Worm (Caenorhabditis elegans) whole organism, late embryonic: Measurements from ENCODE around the gene Y1B5A.1.

ENCODE experiments used
- C08G9.2 ChIP-seq: sonication (generic microtip); optimal IDR thresholded peaks from 2 replicates; lab custom pipeline; 2016; ENCODE audit warnings: mild to moderate bottlenecking, missing genetic modification characterization, moderate library complexity, missing compliant biosample characterization
- F13H6.1 ChIP-seq: sonication (generic microtip); optimal IDR thresholded peaks from 2 replicates; lab custom pipeline; 2016; ENCODE audit warnings: missing genetic modification characterization, missing compliant biosample characterization
- K02D7.2 ChIP-seq: sonication (generic microtip); optimal IDR thresholded peaks from 2 replicates; lab custom pipeline; 2017; ENCODE audit warnings: mild to moderate bottlenecking, missing genetic modification characterization, missing compliant biosample characterization
- K09A11.1 ChIP-seq: sonication (generic microtip); optimal IDR thresholded peaks from 2 replicates; lab custom pipeline; 2017; ENCODE audit warnings: antibody characterized with exemption, mild to moderate bottlenecking, missing genetic modification characterization, missing compliant biosample characterization; ENCODE audit not compliant: insufficient read depth
- Y22D7AL.16 ChIP-seq: sonication (generic microtip); optimal IDR thresholded peaks from 2 replicates; lab custom pipeline; 2016; ENCODE audit warnings: missing genetic modification characterization, missing compliant biosample characterization
- ahr-1 ChIP-seq: sonication (generic microtip); optimal IDR thresholded peaks from 2 replicates; lab custom pipeline; 2016; ENCODE audit warnings: missing genetic modification characterization, missing compliant biosample characterization
- ceh-14 ChIP-seq: sonication (generic microtip); optimal IDR thresholded peaks from 2 replicates; lab custom pipeline; 2016; ENCODE audit warnings: missing genotype, missing genetic modification characterization, missing compliant biosample characterization
- ceh-19 ChIP-seq: fragments of 200-800 bp; sonication (Bioruptor generic); optimal IDR thresholded peaks from 2 replicates; lab custom pipeline; 2018; ENCODE audit warnings: mild to moderate bottlenecking, missing genetic modification characterization, missing compliant biosample characterization
- ceh-24 ChIP-seq: sonication (generic microtip); optimal IDR thresholded peaks from 2 replicates; lab custom pipeline; 2016; ENCODE audit warnings: mild to moderate bottlenecking, missing genetic modification characterization, missing compliant biosample characterization
- ceh-34 ChIP-seq: sonication (generic microtip); optimal IDR thresholded peaks from 2 replicates; lab custom pipeline; 2016; ENCODE audit warnings: mild to moderate bottlenecking, missing genetic modification characterization, missing compliant biosample characterization
- ceh-45 ChIP-seq: fragments of 200-800 bp; sonication (Bioruptor generic); IDR thresholded peaks from 2 replicates; pipeline ENCODE4 v1.3.6; 2022; ENCODE audit warnings: missing genetic modification reagents, missing genetic modification characterization, missing compliant biosample characterization
- ceh-48 ChIP-seq: sonication (generic microtip); optimal IDR thresholded peaks from 2 replicates; lab custom pipeline; 2016; ENCODE audit warnings: missing genetic modification characterization, inconsistent platforms, missing compliant biosample characterization
- ceh-6 ChIP-seq: fragments of 200-800 bp; sonication (Bioruptor generic); optimal IDR thresholded peaks from 2 replicates; lab custom pipeline; 2018; ENCODE audit warnings: mild to moderate bottlenecking, missing genetic modification characterization, missing compliant biosample characterization
- che-1 ChIP-seq: sonication (generic microtip); optimal IDR thresholded peaks from 2 replicates; lab custom pipeline; 2016; ENCODE audit warnings: mild to moderate bottlenecking, missing genetic modification characterization, missing compliant biosample characterization
- elt-2 ChIP-seq: sonication (generic microtip); optimal IDR thresholded peaks from 2 replicates; lab custom pipeline; 2016; ENCODE audit warnings: missing genetic modification reagents, missing genetic modification characterization, missing compliant biosample characterization
- ets-4 ChIP-seq: sonication (generic microtip); optimal IDR thresholded peaks from 2 replicates; lab custom pipeline; 2016; ENCODE audit warnings: missing genetic modification characterization, missing compliant biosample characterization
- eyg-1 ChIP-seq: sonication (generic microtip); optimal IDR thresholded peaks from 2 replicates; lab custom pipeline; 2016; ENCODE audit warnings: missing genotype, missing genetic modification characterization, missing compliant biosample characterization
- fax-1 ChIP-seq: sonication (generic microtip); optimal IDR thresholded peaks from 2 replicates; lab custom pipeline; 2016; ENCODE audit warnings: missing genotype, missing genetic modification characterization, missing compliant biosample characterization
- fkh-10 ChIP-seq: fragments of 150-350 bp; optimal IDR thresholded peaks from 2 replicates; lab custom pipeline; 2014; ENCODE audit warnings: missing biosample characterization, missing genetic modification reagents, missing genetic modification characterization
- gmeb-2 ChIP-seq: sonication (generic microtip); optimal IDR thresholded peaks from 2 replicates; lab custom pipeline; 2016; ENCODE audit warnings: missing genetic modification characterization, inconsistent platforms, missing compliant biosample characterization
- hlh-30 ChIP-seq: sonication (generic microtip); optimal IDR thresholded peaks from 2 replicates; lab custom pipeline; 2017; ENCODE audit warnings: antibody characterized with exemption, missing genetic modification characterization, missing compliant biosample characterization; ENCODE audit not compliant: insufficient read depth
- hlh-6 ChIP-seq: sonication (generic microtip); optimal IDR thresholded peaks from 2 replicates; lab custom pipeline; 2016; ENCODE audit warnings: missing genotype, missing genetic modification characterization, missing compliant biosample characterization
- hlh-8 ChIP-seq: sonication (generic microtip); optimal IDR thresholded peaks from 2 replicates; lab custom pipeline; 2016; ENCODE audit warnings: missing genotype, missing genetic modification characterization, missing compliant biosample characterization
- lin-11 ChIP-seq: fragments of 200-800 bp; sonication (Bioruptor generic); optimal IDR thresholded peaks from 2 replicates; lab custom pipeline; 2018; ENCODE audit warnings: mild to moderate bottlenecking, missing genetic modification characterization, missing compliant biosample characterization
- madf-2 ChIP-seq: sonication (generic microtip); optimal IDR thresholded peaks from 2 replicates; lab custom pipeline; 2017; ENCODE audit warnings: missing genetic modification characterization, missing compliant biosample characterization
- nfya-1 ChIP-seq: sonication (generic microtip); optimal IDR thresholded peaks from 2 replicates; lab custom pipeline; 2017; ENCODE audit warnings: missing genetic modification characterization, mild to moderate bottlenecking, missing compliant biosample characterization, antibody characterized with exemption, moderate library complexity
- pqm-1 ChIP-seq: sonication (generic microtip); optimal IDR thresholded peaks from 2 replicates; lab custom pipeline; 2016; ENCODE audit warnings: missing genetic modification characterization, missing compliant biosample characterization
- pros-1 ChIP-seq: fragments of 150-350 bp; optimal IDR thresholded peaks from 2 replicates; lab custom pipeline; 2014; ENCODE audit warnings: missing biosample characterization, missing genetic modification reagents, missing genetic modification characterization
- ref-2 ChIP-seq: sonication (generic microtip); optimal IDR thresholded peaks from 2 replicates; lab custom pipeline; 2016; ENCODE audit warnings: missing genetic modification characterization, missing compliant biosample characterization
- rnt-1 ChIP-seq: sonication (generic microtip); optimal IDR thresholded peaks from 2 replicates; lab custom pipeline; 2016; ENCODE audit warnings: missing genetic modification characterization, missing compliant biosample characterization
- sdc-2 ChIP-seq: sonication (generic microtip); optimal IDR thresholded peaks from 2 replicates; lab custom pipeline; 2016; ENCODE audit warnings: missing genotype, missing genetic modification characterization, missing compliant biosample characterization
- sox-2 ChIP-seq: fragments of 200-800 bp; sonication (Bioruptor generic); IDR thresholded peaks from 2 replicates; pipeline ENCODE4 v1.3.6; 2022; ENCODE audit warnings: missing genetic modification reagents, missing genetic modification characterization, missing compliant biosample characterization
- tbx-2 ChIP-seq: sonication (generic microtip); optimal IDR thresholded peaks from 2 replicates; lab custom pipeline; 2016; ENCODE audit warnings: missing genetic modification characterization, missing compliant biosample characterization
- ttx-3 ChIP-seq: sonication (generic microtip); optimal IDR thresholded peaks from 2 replicates; lab custom pipeline; 2016; ENCODE audit warnings: missing genetic modification reagents, missing genetic modification characterization, missing compliant biosample characterization
- unc-3 ChIP-seq, 2 experiments: fragments of 200-800 bp in 1 of 2; sonication (Bioruptor generic) in 1 of 2; sonication (generic microtip) in 1 of 2; conservative IDR thresholded peaks in 1 of 2; optimal IDR thresholded peaks in 1 of 2; 2 replicates each; pipeline versions ENCODE4 v1.3.6 to Lab custom; 2016 to 2022; ENCODE audit warnings: missing compliant biosample characterization in 2 of 2, missing genetic modification characterization in 2 of 2, missing genetic modification reagents in 1 of 2
- unc-42 ChIP-seq: sonication (generic microtip); optimal IDR thresholded peaks from 2 replicates; lab custom pipeline; 2016; ENCODE audit warnings: missing genotype, missing genetic modification characterization, missing compliant biosample characterization
- unc-55 ChIP-seq: sonication (generic microtip); optimal IDR thresholded peaks from 2 replicates; lab custom pipeline; 2017; ENCODE audit warnings: missing biosample characterization, missing genetic modification reagents, missing genetic modification characterization
- unc-86 ChIP-seq: sonication (generic microtip); optimal IDR thresholded peaks from 2 replicates; lab custom pipeline; 2016; ENCODE audit warnings: missing genetic modification characterization, missing compliant biosample characterization
- zip-5 ChIP-seq: sonication (generic microtip); optimal IDR thresholded peaks from 2 replicates; lab custom pipeline; 2016; ENCODE audit warnings: missing genetic modification characterization, missing compliant biosample characterization

Gene Y1B5A.1

ce11 chrX:7116896-7117295 is 31.7 kb downstream of the Y1B5A.1 start, which contains the start of gene hen-1:
TSS of gene hen-1 (minus strand) at chrX:7116996.
- TF ChIP-seq nfya-1 (tag; lab: Kevin White, UChicago) (no peak), K09A11.1 (tag; lab: Kevin White, UChicago) (no peak), gmeb-2 (tag; lab: Kevin White, UChicago) (no peak), zip-5 (tag; lab: Kevin White, UChicago) (no peak), unc-55 (GFP tag; lab: Kevin White, UChicago) (no peak), unc-86 (no peak), fax-1 (tag; lab: Kevin White, UChicago) (no peak), ceh-14 (tag; lab: Kevin White, UChicago) (no peak), pqm-1 (no peak), Y22D7AL.16 (tag; lab: Kevin White, UChicago) (no peak), K02D7.2 (tag; lab: Kevin White, UChicago) (no peak), rnt-1 (tag; lab: Kevin White, UChicago) (no peak), unc-42 (tag; lab: Kevin White, UChicago) (no peak), ets-4 (no peak), hlh-8 (tag; lab: Kevin White, UChicago) (no peak), sdc-2 (tag; lab: Kevin White, UChicago) (no peak), sox-2 (GFP tag; lab: Robert Waterston, UW) (no peak), ceh-45 (GFP tag; lab: Robert Waterston, UW) (no peak), ahr-1 (no peak), che-1 (tag; lab: Kevin White, UChicago) (no peak)

DNA sequence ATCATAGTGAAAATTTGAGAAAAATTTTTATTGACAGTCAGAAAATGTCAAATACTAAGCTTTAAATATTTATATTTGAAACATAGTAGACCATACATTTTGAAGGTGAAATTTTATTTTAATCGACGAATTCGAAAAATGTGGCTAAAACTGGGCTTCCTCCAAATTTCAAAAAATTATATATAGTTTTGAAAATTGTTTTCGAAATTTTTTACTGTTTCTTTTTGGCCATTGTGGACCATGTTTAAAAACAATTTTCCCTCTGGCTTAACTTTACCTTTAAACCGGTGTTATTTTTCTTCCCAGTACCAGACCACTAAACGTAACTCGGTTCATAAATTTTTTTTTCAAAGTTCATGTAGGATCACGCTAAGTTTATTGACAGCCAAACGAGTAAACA is 37.5 kb downstream of the Y1B5A.1 start:
- TF ChIP-seq ceh-19 (no peak), F13H6.1 (no peak), ceh-34 (tag; lab: Kevin White, UChicago) (no peak), eyg-1 (tag; lab: Kevin White, UChicago) (no peak), sdc-2 (tag; lab: Kevin White, UChicago) (no peak), ref-2 (tag; lab: Kevin White, UChicago) (no peak), C08G9.2 (no peak), fkh-10 (GFP tag; lab: Kevin White, UChicago) (no peak), fax-1 (tag; lab: Kevin White, UChicago) (no peak), ttx-3 (no peak), K09A11.1 (tag; lab: Kevin White, UChicago) (no peak)

DNA sequence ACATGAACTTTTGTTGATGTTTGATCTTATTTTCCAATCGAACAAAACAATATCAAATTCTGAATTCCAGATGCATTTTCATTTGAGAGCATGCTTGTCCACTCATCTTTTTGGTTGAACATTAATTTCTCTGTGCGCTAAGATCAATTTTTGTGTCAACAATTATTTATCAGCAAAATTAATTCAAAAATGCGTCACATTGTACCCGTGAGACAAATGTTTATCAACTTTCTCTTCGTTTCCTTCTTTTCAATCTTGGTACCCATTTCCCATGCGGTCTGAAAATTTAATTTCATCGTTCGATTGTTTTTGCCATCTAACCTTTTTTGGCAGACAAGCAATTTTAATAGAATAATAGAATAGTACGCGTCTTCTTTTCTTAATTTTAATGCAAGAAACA is 38.9 kb downstream of the Y1B5A.1 start:
- TF ChIP-seq eyg-1 (tag; lab: Kevin White, UChicago) (no peak), F13H6.1 (no peak), fkh-10 (GFP tag; lab: Kevin White, UChicago) (no peak), sdc-2 (tag; lab: Kevin White, UChicago) (no peak), hlh-6 (tag; lab: Kevin White, UChicago) (no peak), madf-2 (tag; lab: Kevin White, UChicago) (no peak), ceh-6 (GFP tag; lab: Kevin White, UChicago) (no peak), lin-11 (tag; lab: Kevin White, UChicago) (no peak), ceh-48 (tag; lab: Kevin White, UChicago) (no peak), pros-1 (no peak), fax-1 (tag; lab: Kevin White, UChicago) (no peak), tbx-2 (tag; lab: Kevin White, UChicago) (no peak), K02D7.2 (tag; lab: Kevin White, UChicago) (no peak)

DNA sequence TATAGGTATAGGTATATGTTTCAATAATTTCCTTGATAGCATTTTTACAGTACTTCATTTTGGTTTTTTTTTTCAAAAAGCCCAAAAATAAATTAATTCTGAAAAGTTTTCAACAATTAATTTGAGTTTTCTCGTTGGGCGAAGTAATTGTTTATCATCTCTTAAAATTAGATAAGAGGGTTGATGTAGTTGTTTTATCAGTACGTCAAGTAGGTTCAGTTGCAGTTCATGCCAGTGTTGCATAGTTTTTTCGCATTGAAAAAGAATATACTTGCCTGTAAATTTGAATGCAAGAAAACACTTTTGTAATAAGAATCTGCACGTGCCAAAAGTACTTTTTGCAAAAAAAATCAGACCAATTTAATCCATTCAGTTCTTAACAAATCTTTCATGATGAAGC is 40.0 kb downstream of the Y1B5A.1 start:
- TF ChIP-seq che-1 (tag; lab: Kevin White, UChicago) (no peak), elt-2 (tag; lab: Kevin White, UChicago) (peak; percentile 66), hlh-30 (tag; lab: Kevin White, UChicago) (no peak), ceh-24 (tag; lab: Kevin White, UChicago) (no peak), unc-3 (GFP tag; conservative IDR thresholded peaks at IDR 0.05; lab: Robert Waterston, UW) (no peak), unc-3 (tag; optimal IDR thresholded peaks at IDR 0.05; lab: Kevin White, UChicago) (no peak), C08G9.2 (no peak)
